Worm (Caenorhabditis elegans) whole organism, midembryonic: ENCODE measurements around the gene T02H6.4.
A peak's percentile ranks its signal among the peaks of the same experiment; 100 is the strongest.

Experiments used
- T22C8.4 ChIP-seq: fragments of 200-800 bp; sonication (Bioruptor generic); IDR thresholded peaks from 2 replicates; pipeline ENCODE4 v1.3.6; 2022; ENCODE audit warnings: missing genetic modification characterization, missing compliant biosample characterization
- cog-1 ChIP-seq: sonication (generic microtip); optimal IDR thresholded peaks from 2 replicates; lab custom pipeline; 2016; ENCODE audit warnings: missing genetic modification characterization, missing compliant biosample characterization
- flt-1 ChIP-seq: fragments of 200-800 bp; sonication (Bioruptor generic); IDR thresholded peaks from 2 replicates; pipeline ENCODE4 v1.3.6; 2022; ENCODE audit warnings: missing genetic modification characterization, missing compliant biosample characterization
- klf-2 ChIP-seq: fragments of 200-800 bp; sonication (Bioruptor generic); conservative IDR thresholded peaks from 2 replicates; pipeline ENCODE4 v1.3.6; 2022; ENCODE audit warnings: missing genetic modification reagents, missing genetic modification characterization, missing compliant biosample characterization
- med-1 ChIP-seq: sonication (generic microtip); optimal IDR thresholded peaks from 2 replicates; lab custom pipeline; 2017; ENCODE audit warnings: missing genetic modification characterization, mild to moderate bottlenecking, missing compliant biosample characterization, antibody characterized with exemption, missing genetic modification reagents; ENCODE audit not compliant: insufficient read depth
- ref-1 ChIP-seq: fragments of 200-800 bp; sonication (Bioruptor generic); conservative IDR thresholded peaks from 2 replicates; pipeline ENCODE4 v1.3.6; 2022; ENCODE audit warnings: missing genetic modification reagents, missing genetic modification characterization, missing compliant biosample characterization
- tab-1 ChIP-seq: fragments of 200-800 bp; sonication (Bioruptor generic); IDR thresholded peaks from 2 replicates; pipeline ENCODE4 v1.3.6; 2022; ENCODE audit warnings: missing genetic modification characterization, missing compliant biosample characterization
- ztf-23 ChIP-seq: fragments of 200-800 bp; sonication (Bioruptor generic); IDR thresholded peaks from 2 replicates; pipeline ENCODE4 v1.3.6; 2022; ENCODE audit warnings: missing genetic modification reagents, missing genetic modification characterization, missing compliant biosample characterization
- ztf-29 ChIP-seq: fragments of 200-800 bp; sonication (Bioruptor generic); IDR thresholded peaks from 2 replicates; pipeline ENCODE4 v1.3.6; 2022; ENCODE audit warnings: missing genetic modification reagents, missing genetic modification characterization, missing compliant biosample characterization

Gene T02H6.4

ce11 chrII:689749-690148 is at the start of gene T02H6.4:
Gene T02H6.4 (plus strand): TSS chrII:690049.
- TF ChIP-seq ref-1 (GFP tag; lab: Robert Waterston, UW) (no peak), klf-2 (no peak), cog-1 (tag; lab: Kevin White, UChicago) (no peak), ztf-29 (GFP tag; lab: Robert Waterston, UW) (no peak), T22C8.4 (no peak), ztf-23 (GFP tag; lab: Robert Waterston, UW) (no peak), flt-1 (no peak), tab-1 (GFP tag; lab: Robert Waterston, UW) (no peak), med-1 (no peak)

ce11 chrII:643733-644132 is 46.1 kb upstream of the T02H6.4 start:
- TF ChIP-seq klf-2 (no peak), T22C8.4 (no peak), ztf-29 (GFP tag; lab: Robert Waterston, UW) (0 out of 2 replicates have a peak, but pooled peaks have one; percentile 20)

ce11 chrII:650321-651005 is 39.4 kb upstream of the T02H6.4 start, which contains the start of the genes K07E8.7 and frpr-14:
Gene K07E8.7 (minus strand): TSS chrII:650367.
Gene frpr-14 (plus strand): TSS chrII:650955.
- TF ChIP-seq ztf-23 (GFP tag; lab: Robert Waterston, UW) (no peak), tab-1 (GFP tag; lab: Robert Waterston, UW) (0 out of 2 replicates have a peak, but pooled peaks have one; percentile 16)

- TF ChIP-seq ztf-23 (GFP tag; lab: Robert Waterston, UW): no peak
- TF ChIP-seq ztf-29 (GFP tag; lab: Robert Waterston, UW): peak; percentile 29; the same call in 1 of the 2 replicates
- TF ChIP-seq klf-2: no peak
These were observed 38.5 kb upstream of the T02H6.4 start for ce11 chrII:651324-651723.

- TF ChIP-seq ref-1 (GFP tag; lab: Robert Waterston, UW) (no peak), T22C8.4 (no peak), flt-1 (no peak), cog-1 (tag; lab: Kevin White, UChicago) (no peak), ztf-29 (GFP tag; lab: Robert Waterston, UW) (no peak), ztf-23 (GFP tag; lab: Robert Waterston, UW) (no peak), klf-2 (no peak), med-1 (no peak), tab-1 (GFP tag; lab: Robert Waterston, UW) (no peak)
These were observed 31.5 kb upstream of the T02H6.4 start, which contains the start of gene sdz-24 for ce11 chrII:658369-658768. Gene sdz-24 (plus strand): TSS chrII:658669.

ce11 chrII:661696-662095 is 28.2 kb upstream of the T02H6.4 start, which contains the start of gene sri-45:
Gene sri-45 (minus strand): TSS chrII:661796.
- TF ChIP-seq tab-1 (GFP tag; lab: Robert Waterston, UW) (no peak), flt-1 (no peak), cog-1 (tag; lab: Kevin White, UChicago) (no peak), T22C8.4 (no peak), ztf-29 (GFP tag; lab: Robert Waterston, UW) (no peak), ztf-23 (GFP tag; lab: Robert Waterston, UW) (no peak), ref-1 (GFP tag; lab: Robert Waterston, UW) (no peak), klf-2 (no peak), med-1 (no peak)

ce11 chrII:667864-668263 is 22.0 kb upstream of the T02H6.4 start:
- TF ChIP-seq tab-1 (GFP tag; lab: Robert Waterston, UW): no peak
- TF ChIP-seq klf-2: no peak
- no peak for TF ChIP-seq ref-1 (GFP tag; lab: Robert Waterston, UW)
- TF ChIP-seq cog-1 (tag; lab: Kevin White, UChicago): no peak
- TF ChIP-seq T22C8.4: no peak
- TF ChIP-seq flt-1: no peak
- TF ChIP-seq ztf-23 (GFP tag; lab: Robert Waterston, UW): no peak
- TF ChIP-seq med-1: no peak
- TF ChIP-seq ztf-29 (GFP tag; lab: Robert Waterston, UW): no peak

ce11 chrII:671025-671424 is 18.8 kb upstream of the T02H6.4 start, which contains the start of gene sri-46:
Gene sri-46 (minus strand): TSS chrII:671125.
- TF ChIP-seq ref-1 (GFP tag; lab: Robert Waterston, UW) (no peak), med-1 (no peak), T22C8.4 (no peak), ztf-29 (GFP tag; lab: Robert Waterston, UW) (no peak), cog-1 (tag; lab: Kevin White, UChicago) (no peak), tab-1 (GFP tag; lab: Robert Waterston, UW) (no peak), ztf-23 (GFP tag; lab: Robert Waterston, UW) (no peak), klf-2 (no peak), flt-1 (no peak)

ce11 chrII:674116-674515 is 15.7 kb upstream of the T02H6.4 start, which contains the start of gene Y39F10C.3:
Gene Y39F10C.3 (plus strand): TSS chrII:674416.
- TF ChIP-seq flt-1: no peak
- TF ChIP-seq T22C8.4: no peak
- TF ChIP-seq cog-1 (tag; lab: Kevin White, UChicago): no peak
- no peak for TF ChIP-seq ztf-23 (GFP tag; lab: Robert Waterston, UW)
- TF ChIP-seq ref-1 (GFP tag; lab: Robert Waterston, UW): no peak
- no peak for TF ChIP-seq ztf-29 (GFP tag; lab: Robert Waterston, UW)
- TF ChIP-seq med-1: no peak
- no peak for TF ChIP-seq tab-1 (GFP tag; lab: Robert Waterston, UW)
- TF ChIP-seq klf-2: no peak

- no peak for TF ChIP-seq flt-1
- no peak for TF ChIP-seq klf-2
- no peak for TF ChIP-seq ref-1 (GFP tag; lab: Robert Waterston, UW)
- TF ChIP-seq ztf-29 (GFP tag; lab: Robert Waterston, UW): no peak
- TF ChIP-seq T22C8.4: no peak
- no peak for TF ChIP-seq tab-1 (GFP tag; lab: Robert Waterston, UW)
- no peak for TF ChIP-seq cog-1 (tag; lab: Kevin White, UChicago)
- no peak for TF ChIP-seq med-1
- no peak for TF ChIP-seq ztf-23 (GFP tag; lab: Robert Waterston, UW)
These were observed 14.5 kb upstream of the T02H6.4 start, which contains the start of gene Y39F10C.1 for ce11 chrII:675303-675702. Gene Y39F10C.1 (plus strand): TSS chrII:675603.
